Worm (Caenorhabditis elegans) whole organism, early embryonic: Measurements from ENCODE around the gene F35G2.5.

Experiments used
- B0310.2 ChIP-seq: sonication (generic microtip); optimal IDR thresholded peaks from 2 replicates; lab custom pipeline; 2016; ENCODE audit warnings: mild to moderate bottlenecking, missing genetic modification characterization, missing compliant biosample characterization
- F13C5.2 ChIP-seq: sonication (generic microtip); optimal IDR thresholded peaks from 2 replicates; lab custom pipeline; 2017; ENCODE audit warnings: mild to moderate bottlenecking, missing genetic modification characterization, inconsistent platforms, missing compliant biosample characterization
- aly-1 ChIP-seq: sonication (generic microtip); optimal IDR thresholded peaks from 2 replicates; lab custom pipeline; 2016; ENCODE audit warnings: missing genetic modification characterization, missing compliant biosample characterization
- ama-1 ChIP-seq: fragments of 150-350 bp; optimal IDR thresholded peaks from 2 replicates; lab custom pipeline; 2014
- ceh-13 ChIP-seq: fragments of 200-800 bp; sonication (Bioruptor generic); optimal IDR thresholded peaks from 2 replicates; lab custom pipeline; 2018; ENCODE audit warnings: mild to moderate bottlenecking, missing genetic modification characterization, missing compliant biosample characterization
- ceh-36 ChIP-seq: sonication (generic microtip); optimal IDR thresholded peaks from 2 replicates; lab custom pipeline; 2016; ENCODE audit warnings: missing genetic modification characterization, inconsistent platforms, missing compliant biosample characterization
- ets-7 ChIP-seq: sonication (generic microtip); optimal IDR thresholded peaks from 2 replicates; lab custom pipeline; 2016; ENCODE audit warnings: missing genotype, missing genetic modification characterization, missing compliant biosample characterization
- flt-1 ChIP-seq: fragments of 200-800 bp; sonication (Bioruptor generic); IDR thresholded peaks from 2 replicates; pipeline ENCODE4 v1.3.6; 2022; ENCODE audit warnings: missing genetic modification characterization, missing compliant biosample characterization
- hmbx-1 ChIP-seq: sonication (generic microtip); optimal IDR thresholded peaks from 2 replicates; lab custom pipeline; 2016; ENCODE audit warnings: mild to moderate bottlenecking, missing genetic modification characterization, missing compliant biosample characterization
- hmg-4 ChIP-seq: fragments of 200-800 bp; sonication (Bioruptor generic); optimal IDR thresholded peaks from 2 replicates; lab custom pipeline; 2018; ENCODE audit warnings: mild to moderate bottlenecking, missing genetic modification characterization, missing compliant biosample characterization
- hnd-1 ChIP-seq: sonication (generic microtip); optimal IDR thresholded peaks from 2 replicates; lab custom pipeline; 2016; ENCODE audit warnings: missing genetic modification characterization, missing compliant biosample characterization
- pes-1 ChIP-seq: fragments of 200-800 bp; sonication (Bioruptor generic); IDR thresholded peaks from 2 replicates; pipeline ENCODE4 v1.3.6; 2022; ENCODE audit warnings: missing genetic modification reagents, missing genetic modification characterization, missing compliant biosample characterization
- scrt-1 ChIP-seq: fragments of 200-800 bp; sonication (Bioruptor generic); IDR thresholded peaks from 2 replicates; pipeline ENCODE4 v1.3.6; 2022; ENCODE audit warnings: missing genetic modification characterization, missing compliant biosample characterization
- sea-1 ChIP-seq: fragments of 200-800 bp; sonication (Bioruptor generic); conservative IDR thresholded peaks from 2 replicates; pipeline ENCODE4 v1.3.6; 2022; ENCODE audit warnings: missing genetic modification characterization, missing compliant biosample characterization
- tbx-11 ChIP-seq: fragments of 200-800 bp; sonication (Bioruptor generic); IDR thresholded peaks from 2 replicates; pipeline ENCODE4 v1.3.6; 2022; ENCODE audit warnings: missing genetic modification characterization, missing compliant biosample characterization
- tbx-37 ChIP-seq: fragments of 200-800 bp; sonication (Bioruptor generic); conservative IDR thresholded peaks from 2 replicates; pipeline ENCODE4 v1.3.6; 2022; ENCODE audit warnings: missing genetic modification reagents, missing genetic modification characterization, missing compliant biosample characterization
- tra-4 ChIP-seq: sonication (generic microtip); optimal IDR thresholded peaks from 2 replicates; lab custom pipeline; 2017; ENCODE audit warnings: missing genetic modification characterization, missing compliant biosample characterization

F35G2.5 gene

ce11 chrIV:12218253-12218652, 1.2 kb upstream of the F35G2.5 start:
- TF ChIP-seq scrt-1 (GFP tag; lab: Robert Waterston, UW): no peak
- TF ChIP-seq F13C5.2 (tag; lab: Kevin White, UChicago): no peak

- no peak for TF ChIP-seq hnd-1 (tag; lab: Kevin White, UChicago)
- TF ChIP-seq B0310.2: no peak
- TF ChIP-seq sea-1 (GFP tag; lab: Robert Waterston, UW): no peak
- no peak for TF ChIP-seq scrt-1 (GFP tag; lab: Robert Waterston, UW)
- no peak for TF ChIP-seq ets-7
- TF ChIP-seq hmg-4: no peak
- no peak for TF ChIP-seq aly-1 (tag; lab: Kevin White, UChicago)
- TF ChIP-seq hmbx-1 (tag; lab: Kevin White, UChicago): no peak
- TF ChIP-seq flt-1 (GFP tag; lab: Robert Waterston, UW): no peak
- no peak for TF ChIP-seq tbx-37 (GFP tag; lab: Robert Waterston, UW)
- TF ChIP-seq ama-1: no peak
- TF ChIP-seq ceh-36 (tag; lab: Kevin White, UChicago): no peak
These were observed 7.6 kb downstream of the F35G2.5 start, which contains the start of gene mlt-3 for ce11 chrIV:12227012-12227411. Gene mlt-3, minus strand, starts transcription at chrIV:12227112.

ce11 chrIV:12229679-12230078, 10.3 kb downstream of the F35G2.5 start, which contains the start of gene sre-18:
Gene sre-18, minus strand, starts transcription at chrIV:12229779.
- TF ChIP-seq B0310.2: no peak
- no peak for TF ChIP-seq hmg-4
- TF ChIP-seq ceh-13 (GFP tag; lab: Kevin White, UChicago): no peak
- no peak for TF ChIP-seq tra-4 (tag; lab: Kevin White, UChicago)
- no peak for TF ChIP-seq hnd-1 (tag; lab: Kevin White, UChicago)
- no peak for TF ChIP-seq ama-1
- no peak for TF ChIP-seq ets-7
- TF ChIP-seq flt-1 (GFP tag; lab: Robert Waterston, UW): no peak
- no peak for TF ChIP-seq tbx-11
- no peak for TF ChIP-seq sea-1 (GFP tag; lab: Robert Waterston, UW)

ce11 chrIV:12236011-12236410, 16.6 kb downstream of the F35G2.5 start, which contains the start of gene sre-16:
Gene sre-16, minus strand, starts transcription at chrIV:12236111.
- TF ChIP-seq ceh-36 (tag; lab: Kevin White, UChicago) (no peak), ceh-13 (GFP tag; lab: Kevin White, UChicago) (no peak), ets-7 (no peak), B0310.2 (no peak), tra-4 (tag; lab: Kevin White, UChicago) (no peak), F13C5.2 (tag; lab: Kevin White, UChicago) (no peak)

ce11 chrIV:12238851-12239250, 19.4 kb downstream of the F35G2.5 start, which contains the start of gene sre-19:
Gene sre-19, minus strand, starts transcription at chrIV:12238951.
- TF ChIP-seq ceh-36 (tag; lab: Kevin White, UChicago) (no peak), tbx-37 (GFP tag; lab: Robert Waterston, UW) (no peak), hmbx-1 (tag; lab: Kevin White, UChicago) (no peak), ama-1 (no peak), scrt-1 (GFP tag; lab: Robert Waterston, UW) (no peak)

ce11 chrIV:12244706-12245105, 25.3 kb downstream of the F35G2.5 start, which contains the start of gene sre-15:
Gene sre-15, minus strand, starts transcription at chrIV:12244806.
- no peak for TF ChIP-seq ceh-36 (tag; lab: Kevin White, UChicago)
- no peak for TF ChIP-seq scrt-1 (GFP tag; lab: Robert Waterston, UW)
- no peak for TF ChIP-seq ets-7
- no peak for TF ChIP-seq tra-4 (tag; lab: Kevin White, UChicago)
- no peak for TF ChIP-seq tbx-37 (GFP tag; lab: Robert Waterston, UW)
- TF ChIP-seq ama-1: no peak
- TF ChIP-seq F13C5.2 (tag; lab: Kevin White, UChicago): no peak
- TF ChIP-seq aly-1 (tag; lab: Kevin White, UChicago): no peak
- no peak for TF ChIP-seq tbx-11
- TF ChIP-seq hnd-1 (tag; lab: Kevin White, UChicago): no peak
- TF ChIP-seq ceh-13 (GFP tag; lab: Kevin White, UChicago): no peak

ce11 chrIV:12252579-12252978, 33.2 kb downstream of the F35G2.5 start, which contains the start of gene dnj-26:
Gene dnj-26, minus strand, starts transcription at chrIV:12252679.
- no peak for TF ChIP-seq hnd-1 (tag; lab: Kevin White, UChicago)
- TF ChIP-seq sea-1 (GFP tag; lab: Robert Waterston, UW): no peak
- no peak for TF ChIP-seq hmbx-1 (tag; lab: Kevin White, UChicago)
- TF ChIP-seq B0310.2: no peak
- no peak for TF ChIP-seq tbx-37 (GFP tag; lab: Robert Waterston, UW)
- TF ChIP-seq pes-1 (GFP tag; lab: Robert Waterston, UW): no peak
- no peak for TF ChIP-seq flt-1 (GFP tag; lab: Robert Waterston, UW)
- no peak for TF ChIP-seq aly-1 (tag; lab: Kevin White, UChicago)
- no peak for TF ChIP-seq scrt-1 (GFP tag; lab: Robert Waterston, UW)
- no peak for TF ChIP-seq ceh-13 (GFP tag; lab: Kevin White, UChicago)
- no peak for TF ChIP-seq hmg-4
- no peak for TF ChIP-seq ama-1
- TF ChIP-seq ceh-36 (tag; lab: Kevin White, UChicago): no peak

ce11 chrIV:12259161-12259870, 39.9 kb downstream of the F35G2.5 start, which contains the start of gene Y39C12A.9:
Gene Y39C12A.9, minus strand, starts transcription at chrIV:12259211.
- no peak for TF ChIP-seq hmbx-1 (tag; lab: Kevin White, UChicago)
- TF ChIP-seq sea-1 (GFP tag; lab: Robert Waterston, UW): no peak
- no peak for TF ChIP-seq scrt-1 (GFP tag; lab: Robert Waterston, UW)
- TF ChIP-seq ama-1: no peak
- no peak for TF ChIP-seq ets-7
- no peak for TF ChIP-seq F13C5.2 (tag; lab: Kevin White, UChicago)
- no peak for TF ChIP-seq ceh-36 (tag; lab: Kevin White, UChicago)
- TF ChIP-seq aly-1 (tag; lab: Kevin White, UChicago): no peak
- TF ChIP-seq hmg-4: no peak
- no peak for TF ChIP-seq ceh-13 (GFP tag; lab: Kevin White, UChicago)
- TF ChIP-seq flt-1 (GFP tag; lab: Robert Waterston, UW): no peak
